Worm (Caenorhabditis elegans) whole organism, L3 larva: ENCODE measurements around the gene Y47D7A.19.

ENCODE experiments used
- R02D3.7 ChIP-seq: fragments of 150-350 bp; optimal IDR thresholded peaks from 2 replicates; lab custom pipeline; 2014; ENCODE audit warnings: missing biosample characterization, missing genetic modification characterization
- ZK546.5 ChIP-seq: sonication (generic microtip); optimal IDR thresholded peaks from 2 replicates; lab custom pipeline; 2017; ENCODE audit warnings: missing biosample characterization, missing genetic modification characterization
- aly-2 ChIP-seq: fragments of 150-350 bp; optimal IDR thresholded peaks from 2 replicates; lab custom pipeline; 2014; ENCODE audit warnings: missing biosample characterization, missing genetic modification characterization
- ceh-16 ChIP-seq: sonication (generic microtip); optimal IDR thresholded peaks from 2 replicates; lab custom pipeline; 2017; ENCODE audit warnings: missing biosample characterization, missing genetic modification characterization
- ceh-28 ChIP-seq: fragments of 150-350 bp; optimal IDR thresholded peaks from 2 replicates; lab custom pipeline; 2014; ENCODE audit warnings: missing biosample characterization, missing genetic modification reagents, missing genetic modification characterization
- ceh-9 ChIP-seq: sonication (generic microtip); optimal IDR thresholded peaks from 2 replicates; lab custom pipeline; 2018; ENCODE audit warnings: missing biosample characterization, missing genetic modification characterization
- egl-27 ChIP-seq: sonication (generic microtip); optimal IDR thresholded peaks from 4 replicates; lab custom pipeline; 2017; ENCODE audit warnings: missing biosample characterization, missing genetic modification reagents, missing genetic modification characterization
- egl-5 ChIP-seq: fragments of 150-350 bp; optimal IDR thresholded peaks from 2 replicates; lab custom pipeline; 2017; ENCODE audit warnings: missing biosample characterization, missing genetic modification reagents, missing genetic modification characterization, inconsistent platforms
- elt-2 ChIP-seq: sonication (generic microtip); optimal IDR thresholded peaks from 2 replicates; lab custom pipeline; 2016; ENCODE audit warnings: missing genetic modification reagents, mild to moderate bottlenecking, missing genetic modification characterization, missing compliant biosample characterization
- elt-3 ChIP-seq, 3 experiments: fragments of 150-350 bp in 1 of 3; sonication (generic microtip) in 2 of 3; optimal IDR thresholded peaks; 2 replicates in 2 of 3; 4 replicates in 1 of 3; lab custom pipeline; 2014 to 2017; ENCODE audit warnings: missing biosample characterization in 3 of 3, missing genetic modification characterization in 3 of 3
- eor-1 ChIP-seq, 2 experiments: fragments of 150-350 bp; optimal IDR thresholded peaks; 2 replicates each; lab custom pipeline; 2014 to 2018; ENCODE audit warnings: missing biosample characterization in 2 of 2, missing genetic modification characterization in 2 of 2
- fkh-10 ChIP-seq: sonication (generic microtip); optimal IDR thresholded peaks from 2 replicates; lab custom pipeline; 2017; ENCODE audit warnings: missing biosample characterization, missing genetic modification reagents, missing genetic modification characterization
- fkh-2 ChIP-seq: fragments of 150-350 bp; optimal IDR thresholded peaks from 2 replicates; lab custom pipeline; 2014; ENCODE audit warnings: missing biosample characterization, missing genetic modification reagents, missing genetic modification characterization
- fos-1 ChIP-seq: fragments of 150-350 bp; optimal IDR thresholded peaks from 2 replicates; lab custom pipeline; 2014; ENCODE audit warnings: missing biosample characterization, missing genetic modification characterization
- hmg-11 ChIP-seq: sonication (generic microtip); optimal IDR thresholded peaks from 2 replicates; lab custom pipeline; 2016; ENCODE audit warnings: missing genetic modification characterization, missing compliant biosample characterization
- jun-1 ChIP-seq: fragments of 150-350 bp; optimal IDR thresholded peaks from 2 replicates; lab custom pipeline; 2014; ENCODE audit warnings: missing biosample characterization, missing genetic modification reagents, missing genetic modification characterization
- lin-15B ChIP-seq: fragments of 150-350 bp; optimal IDR thresholded peaks from 2 replicates; lab custom pipeline; 2014; ENCODE audit warnings: missing biosample characterization, missing genetic modification characterization
- lin-39 ChIP-seq: fragments of 150-350 bp; optimal IDR thresholded peaks from 2 replicates; lab custom pipeline; 2018; ENCODE audit warnings: missing biosample characterization, missing genetic modification reagents, missing genetic modification characterization
- mdl-1 ChIP-seq: fragments of 150-350 bp; optimal IDR thresholded peaks from 2 replicates; lab custom pipeline; 2014; ENCODE audit warnings: missing biosample characterization, missing genetic modification characterization
- mml-1 ChIP-seq: fragments of 150-350 bp; sonication (generic microtip); optimal IDR thresholded peaks from 3 replicates; lab custom pipeline; 2014; ENCODE audit warnings: missing biosample characterization, missing genetic modification characterization
- nfya-1 ChIP-seq: sonication (generic microtip); optimal IDR thresholded peaks from 2 replicates; lab custom pipeline; 2017; ENCODE audit warnings: missing genetic modification characterization, mild to moderate bottlenecking, missing compliant biosample characterization, antibody characterized with exemption, moderate library complexity; ENCODE audit not compliant: insufficient read depth
- nhr-11 ChIP-seq: fragments of 150-350 bp; optimal IDR thresholded peaks from 2 replicates; lab custom pipeline; 2014; ENCODE audit warnings: missing biosample characterization, missing genetic modification characterization
- nhr-12 ChIP-seq: fragments of 150-350 bp; optimal IDR thresholded peaks from 2 replicates; lab custom pipeline; 2014; ENCODE audit warnings: missing biosample characterization, missing genetic modification characterization
- nhr-23 ChIP-seq: fragments of 150-350 bp; optimal IDR thresholded peaks from 2 replicates; lab custom pipeline; 2014; ENCODE audit warnings: missing biosample characterization, missing genetic modification reagents, missing genetic modification characterization
- nhr-237 ChIP-seq: fragments of 150-350 bp; optimal IDR thresholded peaks from 2 replicates; lab custom pipeline; 2014; ENCODE audit warnings: missing biosample characterization, missing genetic modification characterization
- nhr-25 ChIP-seq: sonication (generic microtip); optimal IDR thresholded peaks from 2 replicates; lab custom pipeline; 2017; ENCODE audit warnings: missing biosample characterization, missing genetic modification characterization
- nhr-28 ChIP-seq: fragments of 150-350 bp; optimal IDR thresholded peaks from 2 replicates; lab custom pipeline; 2014; ENCODE audit warnings: missing biosample characterization, missing genetic modification characterization
- nhr-43 ChIP-seq: sonication (generic microtip); optimal IDR thresholded peaks from 2 replicates; lab custom pipeline; 2016; ENCODE audit warnings: mild to moderate bottlenecking, missing genetic modification characterization, missing compliant biosample characterization; ENCODE audit not compliant: poor library complexity, severe bottlenecking
- nhr-67 ChIP-seq: fragments of 150-350 bp; optimal IDR thresholded peaks from 2 replicates; lab custom pipeline; 2014; ENCODE audit warnings: missing biosample characterization, missing genetic modification characterization
- pqm-1 ChIP-seq: fragments of 150-350 bp; optimal IDR thresholded peaks from 2 replicates; lab custom pipeline; 2017; ENCODE audit warnings: missing biosample characterization, missing genetic modification characterization, inconsistent platforms
- skn-1 ChIP-seq: fragments of 150-350 bp; optimal IDR thresholded peaks from 2 replicates; lab custom pipeline; 2014; ENCODE audit warnings: missing biosample characterization, missing genetic modification characterization
- tbx-2 ChIP-seq: sonication (generic microtip); optimal IDR thresholded peaks from 2 replicates; lab custom pipeline; 2016; ENCODE audit warnings: mild to moderate bottlenecking, missing genetic modification characterization, missing compliant biosample characterization
- unc-39 ChIP-seq: sonication (generic microtip); optimal IDR thresholded peaks from 4 replicates; lab custom pipeline; 2017; ENCODE audit warnings: missing biosample characterization, missing genetic modification characterization
- unc-62 ChIP-seq: fragments of 150-350 bp; sonication (generic microtip); optimal IDR thresholded peaks from 4 replicates; lab custom pipeline; 2014; ENCODE audit warnings: missing biosample characterization, missing genetic modification reagents, missing genetic modification characterization
- zag-1 ChIP-seq: fragments of 150-350 bp; optimal IDR thresholded peaks from 2 replicates; lab custom pipeline; 2014; ENCODE audit warnings: missing biosample characterization, missing genetic modification characterization
- ztf-11 ChIP-seq: fragments of 150-350 bp; optimal IDR thresholded peaks from 2 replicates; lab custom pipeline; 2014; ENCODE audit warnings: missing biosample characterization, missing genetic modification characterization

The Y47D7A.19 gene

DNA sequence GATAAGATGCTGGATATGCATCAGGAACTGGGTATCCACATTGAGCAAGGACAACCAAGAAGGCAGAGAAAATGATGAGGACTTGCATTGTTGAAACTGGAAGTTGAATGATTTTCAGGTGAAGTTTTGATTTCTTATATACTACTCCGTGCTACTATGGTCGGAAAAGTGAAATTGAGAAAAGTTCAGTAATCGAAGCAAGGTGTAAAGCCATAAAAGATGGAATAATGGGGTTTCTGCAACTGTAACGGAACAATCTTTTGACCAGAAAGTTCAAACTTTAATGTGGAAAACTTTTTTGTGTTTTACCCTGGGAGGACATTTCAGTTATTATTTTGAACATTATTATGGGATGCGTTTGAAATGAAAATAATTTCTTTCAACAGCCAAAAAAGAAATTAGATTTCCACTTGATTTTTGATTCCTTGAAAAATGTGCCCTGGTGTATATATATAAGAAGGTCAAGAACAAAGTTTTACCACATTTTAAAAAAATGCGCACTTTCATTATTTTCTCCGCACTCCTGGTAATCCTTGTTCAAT, at the start of gene Y47D7A.19, which contains the start of gene Y47D7A.9:
Gene Y47D7A.19 (plus strand): TSS at position 492 of the 542 bp plus-strand sequence.
Gene Y47D7A.9 (minus strand): TSS at position 101 of the 542 bp plus-strand sequence.
- no peak for TF ChIP-seq nhr-67 (tag; lab: Kevin White, UChicago)
- TF ChIP-seq mml-1 (tag; lab: Kevin White, UChicago), result no peak
- TF ChIP-seq ztf-11, result no peak
- TF ChIP-seq fkh-10 (GFP tag; lab: Kevin White, UChicago), result no peak
- no peak for TF ChIP-seq nhr-237 (tag; lab: Kevin White, UChicago)
- TF ChIP-seq skn-1, result no peak
- TF ChIP-seq lin-15B (tag; lab: Kevin White, UChicago), result no peak
- TF ChIP-seq unc-39 (tag; lab: Kevin White, UChicago), result no peak
- no peak for TF ChIP-seq nhr-23 (tag; lab: Kevin White, UChicago)
- TF ChIP-seq tbx-2 (tag; lab: Kevin White, UChicago), result no peak
- TF ChIP-seq egl-5 (tag; lab: Kevin White, UChicago), result no peak
- no peak for TF ChIP-seq nfya-1 (tag; lab: Kevin White, UChicago)
- no peak for TF ChIP-seq elt-2 (tag; lab: Kevin White, UChicago)
- no peak for TF ChIP-seq ceh-9
- no peak for TF ChIP-seq R02D3.7 (tag; lab: Kevin White, UChicago)
- TF ChIP-seq hmg-11 (tag; lab: Kevin White, UChicago), result no peak
- TF ChIP-seq fkh-2 (tag; lab: Kevin White, UChicago), result no peak
- no peak for TF ChIP-seq lin-39 (tag; lab: Kevin White, UChicago)

DNA sequence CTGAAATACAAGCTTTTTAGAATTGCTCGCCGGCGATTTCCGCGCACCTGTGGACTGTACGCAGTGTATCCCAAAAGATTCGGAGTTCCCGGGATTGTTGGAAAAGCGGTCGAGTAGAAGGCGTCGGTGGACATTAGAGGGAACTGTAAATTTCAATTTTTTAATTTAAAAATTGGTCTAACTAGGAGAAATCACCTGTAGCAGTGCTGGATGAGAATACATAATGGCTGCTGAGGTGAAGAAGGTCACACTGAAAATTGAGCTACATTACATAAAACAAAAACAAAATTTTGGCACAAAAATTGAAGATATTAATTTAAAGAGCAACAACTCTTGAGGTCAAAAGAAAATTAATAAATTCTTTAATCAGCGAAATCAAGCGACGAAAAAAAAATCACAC, 49.5 kb upstream of the Y47D7A.19 start, which contains the start of gene neg-1:
Gene neg-1 (minus strand): TSS at position 250 of the 400 bp plus-strand sequence.
- TF ChIP-seq ceh-9, result no peak
- no peak for TF ChIP-seq nhr-237 (tag; lab: Kevin White, UChicago)
- TF ChIP-seq nhr-11, result no peak
- no peak for TF ChIP-seq pqm-1 (tag; lab: Kevin White, UChicago)
- no peak for TF ChIP-seq fos-1 (tag; lab: Kevin White, UChicago)
- no peak for TF ChIP-seq mml-1 (tag; lab: Kevin White, UChicago)
- no peak for TF ChIP-seq aly-2 (tag; lab: Kevin White, UChicago)
- TF ChIP-seq skn-1, result no peak
- no peak for TF ChIP-seq nhr-28
- no peak for TF ChIP-seq ZK546.5 (tag; lab: Kevin White, UChicago)
- no peak for TF ChIP-seq egl-5 (tag; lab: Kevin White, UChicago)
- TF ChIP-seq tbx-2 (tag; lab: Kevin White, UChicago), result no peak
- no peak for TF ChIP-seq mdl-1 (tag; lab: Kevin White, UChicago)
- TF ChIP-seq nhr-43 (tag; lab: Kevin White, UChicago), result no peak
- no peak for TF ChIP-seq ceh-28 (tag; lab: Kevin White, UChicago)
- TF ChIP-seq elt-3 (tag; optimal IDR thresholded peaks at IDR 0.05; lab: Kevin White, UChicago), result no peak
- no peak for TF ChIP-seq zag-1
- no peak for TF ChIP-seq nhr-12 (tag; lab: Kevin White, UChicago)

DNA sequence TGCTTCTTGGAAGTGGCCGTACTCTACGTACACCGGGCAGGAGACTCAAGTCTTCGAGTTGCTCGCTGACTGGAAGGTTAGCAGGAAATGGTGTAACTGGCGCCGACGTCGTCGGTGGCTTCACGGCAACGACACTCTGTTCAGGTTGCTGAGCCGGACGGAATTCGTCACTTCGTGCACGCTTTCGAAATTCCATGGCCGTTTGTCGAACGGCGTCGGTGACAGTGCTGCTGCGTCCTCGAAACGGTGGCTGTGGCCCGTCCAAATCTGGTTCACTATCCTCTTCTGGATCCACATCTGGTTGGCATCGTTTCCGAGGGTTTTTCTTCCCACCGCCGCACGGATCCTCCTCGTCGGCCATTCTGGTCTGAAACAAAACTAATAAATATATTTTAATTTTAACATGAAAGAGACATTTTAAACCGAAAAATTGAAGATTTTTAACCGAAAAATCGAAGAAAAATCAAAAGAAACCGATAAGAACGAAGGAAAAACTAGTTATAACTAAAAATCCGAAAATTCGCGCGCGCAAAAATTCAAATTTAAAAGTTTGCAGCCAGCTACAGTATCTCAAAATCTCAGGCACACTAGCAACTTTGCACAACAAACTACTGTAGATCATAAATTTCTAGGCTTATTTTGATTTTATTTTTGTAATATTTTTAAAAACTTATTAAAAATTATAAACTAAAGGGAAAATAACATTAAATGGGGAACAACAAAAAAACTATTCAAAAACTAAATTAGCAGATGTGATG, 48.2 kb upstream of the Y47D7A.19 start, which contains the start of gene F32D1.7:
Gene F32D1.7 (minus strand): TSS at position 367 of the 758 bp plus-strand sequence.
- TF ChIP-seq egl-27 (tag; lab: Kevin White, UChicago) (no peak), nhr-11 (no peak), unc-62 (GFP tag; lab: Kevin White, UChicago) (no peak), fos-1 (tag; lab: Kevin White, UChicago) (no peak), ceh-16 (tag; lab: Kevin White, UChicago) (no peak), nhr-23 (tag; lab: Kevin White, UChicago) (no peak), hmg-11 (tag; lab: Kevin White, UChicago) (no peak), eor-1 (tag; optimal IDR thresholded peaks at IDR 0.05; lab: Kevin White, UChicago) (no peak), skn-1 (no peak), lin-39 (tag; lab: Kevin White, UChicago) (no peak), nhr-43 (tag; lab: Kevin White, UChicago) (no peak), ceh-28 (tag; lab: Kevin White, UChicago) (no peak), nhr-67 (tag; lab: Kevin White, UChicago) (no peak), ceh-9 (no peak), fkh-10 (GFP tag; lab: Kevin White, UChicago) (no peak), jun-1 (no peak), nhr-25 (tag; lab: Kevin White, UChicago) (no peak)
